Comparison of ENCODE assay signal across 3 fruit fly cellular contexts in genomic region chr3R:13270648-13271047, dm6.
TF ChIP-seq lines count a peak whose summit lies in the region.

No protein-coding gene starts in this region.

TF ChIP-seq in whole organism, prepupa, 60 proteins besides CTCF, POLR2A, EP300 and RAD21:
- TF ChIP-seq acj6 (GFP tag; optimal IDR thresholded peaks at IDR 0.05; lab: Kevin White, UChicago) (no peak), vri (GFP tag; optimal IDR thresholded peaks at IDR 0.05; lab: Kevin White, UChicago) (no peak), CG11762 (GFP tag; optimal IDR thresholded peaks at IDR 0.05; lab: Kevin White, UChicago; ENCODE audit: insufficient read depth) (no peak), CG8319 (GFP tag; optimal IDR thresholded peaks at IDR 0.05; lab: Kevin White, UChicago) (no peak), CG1621 (tag; optimal IDR thresholded peaks at IDR 0.05; lab: Kevin White, UChicago) (no peak), CG6808 (GFP tag; optimal IDR thresholded peaks at IDR 0.05; lab: Kevin White, UChicago) (no peak), svp (GFP tag; lab: Kevin White, UChicago) (peak; percentile 100), net (GFP tag; optimal IDR thresholded peaks at IDR 0.05; lab: Kevin White, UChicago) (no peak), Sox14 (GFP tag; optimal IDR thresholded peaks at IDR 0.05; lab: Kevin White, UChicago) (peak; percentile 7), fd85E (GFP tag; optimal IDR thresholded peaks at IDR 0.05; lab: Kevin White, UChicago) (no peak), Eip78C (GFP tag; lab: Kevin White, UChicago) (peak; percentile 1), esn (GFP tag; optimal IDR thresholded peaks at IDR 0.05; lab: Kevin White, UChicago) (no peak)

TF ChIP-seq in whole organism, pupa, 21 proteins besides CTCF, POLR2A, EP300 and RAD21:
- TF ChIP-seq EcR (GFP tag; optimal IDR thresholded peaks at IDR 0.05; lab: Kevin White, UChicago) (peak; percentile 71), Snoo (tag; optimal IDR thresholded peaks at IDR 0.05; lab: Kevin White, UChicago) (no peak)

TF ChIP-seq in whole organism, wandering third instar larva, 38 proteins besides CTCF, POLR2A, EP300 and RAD21:
- TF ChIP-seq usp (GFP tag; optimal IDR thresholded peaks at IDR 0.05; lab: Kevin White, UChicago) (no peak), Rel (GFP tag; optimal IDR thresholded peaks at IDR 0.05; lab: Kevin White, UChicago) (no peak), Rel (tag; optimal IDR thresholded peaks at IDR 0.05; lab: Kevin White, UChicago) (peak; percentile 99)
